Fruit fly (Drosophila melanogaster): ENCODE results near the gene CG1074.

DNA sequence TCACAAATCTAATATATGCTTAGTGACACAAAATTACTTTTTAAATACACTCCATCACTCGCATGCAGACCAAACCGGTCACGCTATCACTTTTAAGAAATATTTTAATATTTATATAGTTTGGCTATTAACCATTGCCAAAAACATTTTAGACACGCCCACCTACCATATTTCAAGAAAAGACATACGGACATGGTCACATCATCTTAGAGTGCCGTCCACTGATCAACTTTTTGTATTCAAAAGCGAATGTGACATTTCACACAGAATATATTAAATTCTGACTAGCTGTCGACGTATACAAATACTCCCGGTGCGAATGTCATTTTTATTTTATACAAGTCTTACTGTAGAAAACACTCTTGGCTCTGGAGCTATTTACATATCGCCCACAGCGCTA lies 17.6 kb upstream of the CG1074 start, which contains the start of gene CG31528:
- TF ChIP-seq CG11617 (GFP tag; optimal IDR thresholded peaks at IDR 0.05) (no peak), kay (GFP tag; ENCODE audit: borderline replicate concordance) (no peak), cnc (optimal IDR thresholded peaks at IDR 0.05) (no peak), toe (GFP tag; optimal IDR thresholded peaks at IDR 0.05) (no peak)
